Fruit fly (Drosophila melanogaster) whole organism, pupa: Measurements from ENCODE around the gene CtsB.
A peak's percentile ranks its signal among the peaks of the same experiment; 100 is the strongest.

ENCODE experiments used
- CG13204 ChIP-seq: fragments of 200-800 bp; sonication (Bioruptor generic); optimal IDR thresholded peaks from 2 replicates; lab custom pipeline; 2018; ENCODE audit warnings: missing biosample characterization, mild to moderate bottlenecking, missing genetic modification characterization, moderate library complexity
- CG17806 ChIP-seq: fragments of 200-800 bp; sonication (Bioruptor generic); optimal IDR thresholded peaks from 2 replicates; lab custom pipeline; 2018; ENCODE audit warnings: missing biosample characterization, mild to moderate bottlenecking, missing genetic modification characterization, moderate library complexity
- CG9948 ChIP-seq: fragments of 200-800 bp; sonication (Bioruptor generic); optimal IDR thresholded peaks from 2 replicates; lab custom pipeline; 2018; ENCODE audit warnings: missing biosample characterization, mild to moderate bottlenecking, missing genetic modification characterization, moderate library complexity
- gl ChIP-seq: fragments of 200-800 bp; sonication (Bioruptor generic); optimal IDR thresholded peaks from 2 replicates; lab custom pipeline; 2018; ENCODE audit warnings: missing biosample characterization, mild to moderate bottlenecking, missing genetic modification characterization
- rn ChIP-seq: fragments of 200-800 bp; sonication (Bioruptor generic); IDR thresholded peaks from 2 replicates; pipeline ENCODE4 v1.3.6; 2022; ENCODE audit warnings: missing biosample characterization, missing genetic modification characterization

DNA sequence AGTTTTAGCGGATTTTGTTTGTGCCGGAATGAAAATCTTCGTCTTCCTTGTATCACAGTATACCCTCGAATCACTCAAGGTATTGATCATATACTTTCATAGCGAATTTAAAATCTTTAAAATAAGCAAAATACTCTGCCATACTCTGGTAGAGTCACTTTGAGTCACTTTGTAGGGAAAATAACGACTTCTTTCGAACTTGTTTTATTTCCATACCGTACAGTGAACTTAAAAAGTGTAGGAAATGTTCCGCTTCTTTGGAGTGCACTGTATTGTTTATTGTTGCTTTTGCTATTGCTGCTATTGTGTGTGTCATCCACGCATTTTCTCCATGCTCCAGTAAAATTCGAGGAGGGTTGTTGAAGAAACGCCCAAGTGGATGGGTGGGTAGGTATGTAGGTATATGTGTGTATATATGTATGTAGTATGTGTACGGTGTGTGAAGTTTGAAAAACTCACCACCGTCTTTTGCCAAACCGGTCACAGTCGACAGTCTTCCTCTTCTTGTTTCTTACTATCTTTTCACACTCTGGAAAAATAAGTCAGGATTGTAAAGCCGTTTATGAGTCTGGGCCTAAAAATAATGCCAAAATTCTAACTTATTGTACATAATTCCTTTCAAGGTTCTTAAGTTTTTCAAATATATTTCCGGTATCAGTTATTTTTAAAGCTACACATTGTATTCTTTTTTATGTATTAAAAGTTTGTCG is 7.2 kb upstream of the CtsB start:
- TF ChIP-seq gl (tag; lab: Kevin White, UChicago): no peak
- peak; percentile 15 for TF ChIP-seq CG17806 (tag; lab: Kevin White, UChicago)
- TF ChIP-seq CG13204 (GFP tag; lab: Kevin White, UChicago): no peak
- TF ChIP-seq CG9948 (tag; lab: Kevin White, UChicago): peak; percentile 26
- no peak for TF ChIP-seq rn
